Fruit fly (Drosophila melanogaster): Measurements from ENCODE around the gene ND-13B.

The ND-13B gene

DNA sequence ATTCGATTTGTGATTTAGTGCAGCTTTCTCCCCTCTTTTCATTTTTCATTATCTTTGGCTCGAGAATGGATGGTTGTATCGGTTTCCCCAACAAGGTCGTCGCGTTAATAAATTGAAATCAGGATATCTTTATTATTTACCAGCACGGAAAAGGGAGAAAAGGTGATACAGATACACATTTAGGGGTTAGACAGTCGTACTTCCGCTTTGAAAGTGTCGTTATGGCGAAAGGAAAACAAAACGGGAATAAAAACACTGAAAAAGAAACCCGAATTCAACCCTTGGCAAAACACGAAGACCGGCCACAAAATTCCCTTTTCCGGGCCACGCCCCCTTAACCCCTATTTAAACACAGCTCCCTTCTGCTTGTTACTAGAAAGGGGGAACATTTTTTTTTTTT, 9.4 kb downstream of the ND-13B start:
- no peak for TF ChIP-seq Mnt (GFP tag; optimal IDR thresholded peaks at IDR 0.05)
- TF ChIP-seq CG12768 (GFP tag; optimal IDR thresholded peaks at IDR 0.05): no peak
- no peak for TF ChIP-seq tj (GFP tag; optimal IDR thresholded peaks at IDR 0.05)
- no peak for TF ChIP-seq CG11617 (GFP tag; optimal IDR thresholded peaks at IDR 0.05)
- no peak for TF ChIP-seq CG5204 (GFP tag; optimal IDR thresholded peaks at IDR 0.05)
- no peak for TF ChIP-seq CG7101 (tag; optimal IDR thresholded peaks at IDR 0.05)
- no peak for TF ChIP-seq toe (GFP tag; optimal IDR thresholded peaks at IDR 0.05)
- TF ChIP-seq CG33017 (tag; optimal IDR thresholded peaks at IDR 0.05): no peak
- TF ChIP-seq CG14711 (tag; optimal IDR thresholded peaks at IDR 0.05): no peak
- no peak for TF ChIP-seq pad (GFP tag; optimal IDR thresholded peaks at IDR 0.05)
- TF ChIP-seq CG1620 (GFP tag; optimal IDR thresholded peaks at IDR 0.05): no peak
- TF ChIP-seq Hr96 (GFP tag; optimal IDR thresholded peaks at IDR 0.05): no peak
- no peak for TF ChIP-seq CG7045 (GFP tag; optimal IDR thresholded peaks at IDR 0.05)
- no peak for TF ChIP-seq ovo (GFP tag; optimal IDR thresholded peaks at IDR 0.05)
- TF ChIP-seq Crg-1 (GFP tag; optimal IDR thresholded peaks at IDR 0.05): no peak

DNA sequence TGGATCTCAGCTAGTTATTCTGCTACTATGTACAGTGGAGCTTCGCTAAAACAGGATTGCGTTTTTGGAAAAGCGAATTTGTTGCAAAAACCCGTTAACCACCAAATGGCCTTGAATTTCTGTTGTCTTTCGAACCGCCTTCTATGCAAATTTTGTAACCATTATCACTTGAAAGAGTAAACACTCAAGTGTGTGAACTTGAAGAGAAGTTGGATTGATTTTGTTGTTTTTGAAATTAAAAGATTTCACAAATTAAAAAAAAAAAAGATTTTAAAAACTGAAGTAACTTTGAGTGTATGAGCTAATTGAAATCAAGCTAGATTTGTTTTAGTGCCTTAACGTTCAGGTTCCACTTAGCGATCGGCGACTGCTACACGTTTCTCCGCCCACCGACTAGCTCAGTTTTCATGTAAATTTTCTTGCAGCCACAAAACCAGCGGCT, 10.0 kb downstream of the ND-13B start:
- TF ChIP-seq cnc (optimal IDR thresholded peaks at IDR 0.05): no peak
- peak; percentile 4 for TF ChIP-seq tj (GFP tag; optimal IDR thresholded peaks at IDR 0.05)
- TF ChIP-seq Crg-1 (GFP tag; optimal IDR thresholded peaks at IDR 0.05): peak; percentile 8
- TF ChIP-seq pad (GFP tag; optimal IDR thresholded peaks at IDR 0.05): peak; percentile 35
- TF ChIP-seq CG5204 (GFP tag; optimal IDR thresholded peaks at IDR 0.05): no peak
- no peak for TF ChIP-seq CG1620 (GFP tag; optimal IDR thresholded peaks at IDR 0.05)
- TF ChIP-seq Mnt (GFP tag; optimal IDR thresholded peaks at IDR 0.05): no peak
- peak; percentile 52 for TF ChIP-seq CG7045 (GFP tag; optimal IDR thresholded peaks at IDR 0.05)
- TF ChIP-seq CG12768 (GFP tag; optimal IDR thresholded peaks at IDR 0.05): peak; percentile 65
- peak; percentile 7 for TF ChIP-seq cic (GFP tag; optimal IDR thresholded peaks at IDR 0.05)
- peak; percentile 51 for TF ChIP-seq CG33017 (tag; optimal IDR thresholded peaks at IDR 0.05)
- no peak for TF ChIP-seq toe (GFP tag; optimal IDR thresholded peaks at IDR 0.05)
- no peak for TF ChIP-seq CG14711 (tag; optimal IDR thresholded peaks at IDR 0.05)
- TF ChIP-seq Clk (GFP tag; optimal IDR thresholded peaks at IDR 0.05): peak; percentile 2
- peak; percentile 61 for TF ChIP-seq bab1 (GFP tag; optimal IDR thresholded peaks at IDR 0.05)
- TF ChIP-seq ovo (GFP tag; optimal IDR thresholded peaks at IDR 0.05): no peak
- peak; percentile 58 for TF ChIP-seq CG11617 (GFP tag; optimal IDR thresholded peaks at IDR 0.05)
- TF ChIP-seq kay (GFP tag; ENCODE audit: borderline replicate concordance): no peak
- TF ChIP-seq CG7101 (tag; optimal IDR thresholded peaks at IDR 0.05): peak; percentile 46
- TF ChIP-seq Hr96 (GFP tag; optimal IDR thresholded peaks at IDR 0.05): no peak

DNA sequence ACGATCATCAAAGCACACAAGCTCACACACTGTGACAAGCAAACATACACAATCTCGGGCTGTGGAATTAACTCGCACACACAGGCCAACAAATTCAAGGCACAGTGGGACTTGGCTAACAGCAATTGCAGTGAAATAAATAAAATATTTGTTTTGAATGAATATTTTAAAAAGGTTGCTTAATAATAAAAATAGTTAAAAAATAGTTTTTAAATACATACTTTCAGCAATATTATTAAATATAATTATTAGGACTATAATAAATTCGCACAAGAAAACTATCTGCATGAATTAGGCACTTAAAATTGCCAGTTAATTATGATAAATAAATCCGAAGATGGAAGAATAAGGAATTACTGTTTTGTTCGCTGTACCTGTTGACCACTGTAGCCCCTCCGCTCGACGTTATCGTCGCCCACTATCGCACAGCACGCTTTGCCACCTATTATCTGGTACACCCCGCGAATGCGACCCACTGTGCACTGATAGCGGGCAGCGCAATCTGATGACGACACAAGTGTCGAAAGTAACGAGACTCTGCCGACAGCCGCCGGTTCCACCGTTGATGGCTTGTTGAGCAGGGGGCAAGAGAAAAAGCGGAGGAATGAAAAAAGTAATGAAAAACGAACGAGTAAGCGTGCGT, 11.1 kb downstream of the ND-13B start:
- TF ChIP-seq Hr96 (GFP tag; optimal IDR thresholded peaks at IDR 0.05): peak; percentile 85
- no peak for TF ChIP-seq cnc (optimal IDR thresholded peaks at IDR 0.05)
- TF ChIP-seq Clk (GFP tag; optimal IDR thresholded peaks at IDR 0.05): peak; percentile 97
- TF ChIP-seq cic (GFP tag; optimal IDR thresholded peaks at IDR 0.05): peak; percentile 95
- TF ChIP-seq CG5204 (GFP tag; optimal IDR thresholded peaks at IDR 0.05): no peak
- peak; percentile 78 for TF ChIP-seq kay (GFP tag; ENCODE audit: borderline replicate concordance)
- TF ChIP-seq ovo (GFP tag; optimal IDR thresholded peaks at IDR 0.05): peak; percentile 69
- peak; percentile 99 for TF ChIP-seq CG11617 (GFP tag; optimal IDR thresholded peaks at IDR 0.05)
- peak; percentile 99 for TF ChIP-seq CG12768 (GFP tag; optimal IDR thresholded peaks at IDR 0.05)
- TF ChIP-seq CG7101 (tag; optimal IDR thresholded peaks at IDR 0.05): peak; percentile 97
- TF ChIP-seq CG1620 (GFP tag; optimal IDR thresholded peaks at IDR 0.05): peak; percentile 78
- TF ChIP-seq toe (GFP tag; optimal IDR thresholded peaks at IDR 0.05): peak; percentile 81
- TF ChIP-seq CG7045 (GFP tag; optimal IDR thresholded peaks at IDR 0.05): peak; percentile 98
- peak; percentile 87 for TF ChIP-seq tj (GFP tag; optimal IDR thresholded peaks at IDR 0.05)
- TF ChIP-seq bab1 (GFP tag; optimal IDR thresholded peaks at IDR 0.05): peak; percentile 90
- TF ChIP-seq Mnt (GFP tag; optimal IDR thresholded peaks at IDR 0.05): peak; percentile 90
- TF ChIP-seq CG33017 (tag; optimal IDR thresholded peaks at IDR 0.05): peak; percentile 97
- TF ChIP-seq CG14711 (tag; optimal IDR thresholded peaks at IDR 0.05): peak; percentile 92
- peak; percentile 95 for TF ChIP-seq Crg-1 (GFP tag; optimal IDR thresholded peaks at IDR 0.05)
- TF ChIP-seq pad (GFP tag; optimal IDR thresholded peaks at IDR 0.05): peak; percentile 93

DNA sequence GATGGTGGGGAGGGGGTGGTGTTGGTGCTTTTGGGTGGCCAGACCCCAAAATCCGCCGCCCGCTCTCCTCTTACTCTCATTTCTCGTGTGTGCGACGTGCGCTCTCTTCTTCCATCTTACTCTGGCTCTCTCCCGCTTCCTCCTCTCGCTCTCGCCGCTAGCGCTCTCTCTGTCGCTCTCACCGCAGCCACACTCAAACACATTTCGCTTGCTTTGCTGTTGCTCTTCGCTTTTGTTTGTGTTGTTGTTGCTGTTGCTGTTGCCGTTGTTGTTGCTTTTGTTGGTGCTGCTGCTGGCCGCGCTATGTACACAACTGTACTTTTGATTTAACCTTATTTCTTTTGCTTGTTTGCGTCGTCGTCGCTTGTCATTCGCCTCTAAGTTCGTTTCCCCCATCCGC, 12.1 kb downstream of the ND-13B start:
- peak; percentile 6 for TF ChIP-seq Crg-1 (GFP tag; optimal IDR thresholded peaks at IDR 0.05)
- no peak for TF ChIP-seq CG11617 (GFP tag; optimal IDR thresholded peaks at IDR 0.05)
- no peak for TF ChIP-seq tj (GFP tag; optimal IDR thresholded peaks at IDR 0.05)
- no peak for TF ChIP-seq Hr96 (GFP tag; optimal IDR thresholded peaks at IDR 0.05)
- TF ChIP-seq pad (GFP tag; optimal IDR thresholded peaks at IDR 0.05): no peak
- TF ChIP-seq Clk (GFP tag; optimal IDR thresholded peaks at IDR 0.05): peak; percentile 34
- peak; percentile 18 for TF ChIP-seq CG12768 (GFP tag; optimal IDR thresholded peaks at IDR 0.05)
- TF ChIP-seq cic (GFP tag; optimal IDR thresholded peaks at IDR 0.05): peak; percentile 49
- peak; percentile 26 for TF ChIP-seq CG33017 (tag; optimal IDR thresholded peaks at IDR 0.05)
- TF ChIP-seq ovo (GFP tag; optimal IDR thresholded peaks at IDR 0.05): no peak
- no peak for TF ChIP-seq bab1 (GFP tag; optimal IDR thresholded peaks at IDR 0.05)
- peak; percentile 0 for TF ChIP-seq CG14711 (tag; optimal IDR thresholded peaks at IDR 0.05)
- no peak for TF ChIP-seq cnc (optimal IDR thresholded peaks at IDR 0.05)

DNA sequence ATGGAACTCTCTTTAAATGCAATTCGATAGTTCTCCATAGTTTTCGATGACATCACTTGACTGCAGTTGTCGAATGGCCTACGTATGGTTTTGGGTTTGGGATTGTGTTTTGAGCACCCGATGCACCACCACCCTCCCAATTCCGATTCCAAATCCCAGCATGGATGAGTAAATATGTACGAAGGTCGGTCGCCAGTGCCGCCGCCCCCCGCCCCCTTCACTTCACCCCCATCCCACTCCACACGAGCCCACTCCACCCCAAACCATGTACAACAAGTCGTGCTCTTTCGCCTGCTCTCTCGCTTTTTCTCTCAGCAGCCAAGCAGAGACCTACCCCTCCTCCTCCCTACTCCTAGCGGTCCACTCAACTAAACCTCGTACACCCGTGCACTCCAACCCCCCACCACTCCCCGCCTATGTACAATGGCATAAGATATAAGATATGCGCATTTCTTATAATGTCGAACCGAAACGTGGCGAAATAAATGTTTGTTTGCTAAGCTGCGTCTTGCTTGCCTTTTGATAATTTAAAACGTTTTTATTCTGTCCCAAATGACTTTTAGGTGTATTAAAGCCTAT, 13.1 kb downstream of the ND-13B start:
- TF ChIP-seq Mnt (GFP tag; optimal IDR thresholded peaks at IDR 0.05) (no peak), cic (GFP tag; optimal IDR thresholded peaks at IDR 0.05) (peak; percentile 37), CG33017 (tag; optimal IDR thresholded peaks at IDR 0.05) (no peak), CG14711 (tag; optimal IDR thresholded peaks at IDR 0.05) (peak; percentile 0), CG12768 (GFP tag; optimal IDR thresholded peaks at IDR 0.05) (peak; percentile 37), kay (GFP tag; ENCODE audit: borderline replicate concordance) (peak; percentile 3), bab1 (GFP tag; optimal IDR thresholded peaks at IDR 0.05) (no peak)
